Worm (Caenorhabditis elegans): ENCODE measurements around the gene F10G7.10.

DNA sequence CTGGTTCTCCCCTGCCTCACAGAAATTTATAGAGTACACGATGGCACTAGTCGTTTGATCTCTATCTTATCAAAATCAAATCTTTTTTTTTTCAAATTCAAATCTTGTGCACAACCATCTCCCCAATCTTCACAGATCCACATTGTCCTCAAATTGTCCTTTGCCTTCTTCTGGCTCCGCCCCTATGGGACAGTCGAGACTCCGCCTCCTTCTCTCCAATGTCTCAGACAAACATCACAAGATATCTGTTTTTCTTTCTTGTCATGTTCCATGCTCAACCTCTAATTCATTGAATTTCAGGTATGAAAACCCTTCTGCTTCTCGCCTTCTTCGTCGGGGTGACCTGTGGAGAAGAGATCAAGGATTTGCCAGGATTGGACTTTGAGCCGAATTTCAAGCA, 11.3 kb upstream of the F10G7.10 start, which contains the start of gene ctsa-1.1:
- TF ChIP-seq ceh-82 (tag; optimal IDR thresholded peaks at IDR 0.05), result no peak
- no peak for TF ChIP-seq unc-39 (tag; optimal IDR thresholded peaks at IDR 0.05)
- no peak for TF ChIP-seq nhr-76 (tag; optimal IDR thresholded peaks at IDR 0.05)
- no peak for TF ChIP-seq nhr-77 (tag; optimal IDR thresholded peaks at IDR 0.05)
- TF ChIP-seq ztf-4 (tag; optimal IDR thresholded peaks at IDR 0.05), result no peak
- TF ChIP-seq nhr-237 (tag; optimal IDR thresholded peaks at IDR 0.05), result no peak
